Worm (Caenorhabditis elegans): ENCODE data around the gene str-40.

- TF ChIP-seq aly-2 (tag; optimal IDR thresholded peaks at IDR 0.05) (no peak), duxl-1 (tag; optimal IDR thresholded peaks at IDR 0.05; ENCODE audit: poor library complexity) (no peak), nhr-76 (tag; optimal IDR thresholded peaks at IDR 0.05) (no peak), pha-4 (GFP tag; IDR thresholded peaks at IDR 0.05) (no peak), pha-4 (tag; optimal IDR thresholded peaks at IDR 0.05) (no peak)
Observed at ce11 chrV:3069101-3069500, at the start of gene str-40.
